Worm (Caenorhabditis elegans): ENCODE measurements around the gene srw-63.
A peak's percentile ranks its signal among the peaks of the same experiment; 100 is the strongest.

The srw-63 gene

DNA sequence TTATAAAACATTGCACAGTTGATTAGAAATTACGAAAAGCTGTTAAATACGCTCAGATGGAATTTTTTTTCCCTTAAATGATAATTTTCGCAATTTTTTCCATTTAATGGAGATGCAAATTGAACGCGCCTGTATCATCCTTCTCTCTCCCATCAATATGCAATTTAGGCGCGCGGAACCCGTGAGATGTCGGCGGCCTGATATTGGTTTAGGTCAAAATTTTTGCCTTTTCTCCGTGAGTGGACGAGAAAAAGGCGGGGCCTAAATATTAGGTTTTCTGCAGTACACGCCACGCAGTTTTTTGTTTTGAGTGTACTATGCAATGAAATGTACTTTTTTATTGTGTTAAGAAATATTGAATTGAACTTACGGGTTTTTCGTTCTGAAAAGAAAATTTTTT, 25.9 kb downstream of the srw-63 start:
- TF ChIP-seq dao-5 (tag; optimal IDR thresholded peaks at IDR 0.05) (no peak), him-1 (tag; optimal IDR thresholded peaks at IDR 0.05) (no peak), W03F9.2 (tag; optimal IDR thresholded peaks at IDR 0.05) (no peak)

DNA sequence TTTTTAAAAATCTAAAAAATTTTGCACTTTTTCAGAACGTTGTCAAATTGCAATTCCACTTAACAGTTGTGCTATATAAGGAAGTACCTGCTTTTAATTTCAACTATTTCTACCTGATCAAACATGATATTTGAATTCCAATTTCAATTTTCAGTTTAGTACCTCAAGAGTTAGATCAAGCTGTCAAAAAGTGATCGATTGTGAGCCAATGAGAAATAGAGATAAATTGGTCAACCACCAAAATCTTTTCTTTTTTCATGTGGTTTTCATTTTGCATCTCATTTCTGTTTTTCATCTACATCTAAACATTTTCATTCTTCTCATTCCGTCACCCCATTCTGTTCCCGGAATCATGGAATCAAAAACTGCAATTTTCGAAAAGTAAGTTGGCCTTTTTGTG, 27.0 kb downstream of the srw-63 start, which contains the start of gene egl-23:
TSS of gene egl-23 (plus strand) at position 301 of the 400 bp plus-strand sequence.
- TF ChIP-seq dao-5 (tag; optimal IDR thresholded peaks at IDR 0.05), result no peak
- TF ChIP-seq him-1 (tag; optimal IDR thresholded peaks at IDR 0.05), result no peak
- no peak for TF ChIP-seq W03F9.2 (tag; optimal IDR thresholded peaks at IDR 0.05)

ce11 chrIV:13985705-13986104, 30.0 kb downstream of the srw-63 start, which contains the start of gene tor-1:
TSS of gene tor-1 (minus strand) at chrIV:13985805.
- TF ChIP-seq dao-5 (tag; optimal IDR thresholded peaks at IDR 0.05), result no peak
- TF ChIP-seq him-1 (tag; optimal IDR thresholded peaks at IDR 0.05), result no peak
- no peak for TF ChIP-seq W03F9.2 (tag; optimal IDR thresholded peaks at IDR 0.05)

DNA sequence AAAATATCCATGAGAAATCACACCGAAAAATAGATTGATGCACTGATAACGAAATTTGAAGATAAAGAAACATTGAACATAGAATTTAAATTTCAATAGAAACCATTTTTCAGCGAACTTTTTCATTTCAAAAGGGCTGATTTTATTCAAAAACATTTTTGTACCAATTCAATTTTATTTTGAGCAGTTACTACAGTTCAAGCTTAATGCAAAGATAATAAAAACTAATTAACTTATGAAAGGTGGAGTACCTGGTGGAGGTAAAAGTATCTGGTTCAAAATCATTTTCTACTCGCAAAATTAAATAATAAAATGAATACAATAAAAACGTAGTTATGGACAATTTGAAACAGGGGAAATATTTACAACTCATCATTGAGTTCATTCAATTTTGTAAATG, 31.7 kb downstream of the srw-63 start, which contains the start of gene tor-2:
TSS of gene tor-2 (minus strand) at position 101 of the 400 bp plus-strand sequence.
- no peak for TF ChIP-seq W03F9.2 (tag; optimal IDR thresholded peaks at IDR 0.05)
- TF ChIP-seq dao-5 (tag; optimal IDR thresholded peaks at IDR 0.05), result no peak
- TF ChIP-seq him-1 (tag; optimal IDR thresholded peaks at IDR 0.05), result no peak

DNA sequence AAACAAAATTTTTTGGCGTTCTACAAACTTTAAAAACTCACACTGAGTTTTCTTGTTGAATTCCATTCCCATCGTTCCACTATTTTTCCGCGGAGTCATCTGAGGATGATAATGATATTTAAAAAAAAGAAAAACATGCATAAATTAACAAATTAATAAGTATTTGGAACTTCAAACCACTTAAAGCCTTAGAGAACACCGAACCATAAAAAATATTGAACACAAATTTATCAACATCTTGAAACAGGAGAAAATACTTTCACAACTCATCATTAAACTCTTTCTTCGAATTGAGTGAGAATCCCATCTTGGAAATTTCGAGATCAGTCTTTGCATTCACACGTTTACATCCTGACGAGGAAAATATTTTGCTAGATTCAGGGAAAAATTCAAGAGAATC, 33.3 kb downstream of the srw-63 start, which contains the start of gene gei-18:
TSS of gene gei-18 (minus strand) at position 101 of the 400 bp plus-strand sequence.
- TF ChIP-seq W03F9.2 (tag; optimal IDR thresholded peaks at IDR 0.05), result no peak
- TF ChIP-seq dao-5 (tag; optimal IDR thresholded peaks at IDR 0.05), result no peak
- no peak for TF ChIP-seq him-1 (tag; optimal IDR thresholded peaks at IDR 0.05)

- TF ChIP-seq W03F9.2 (tag; optimal IDR thresholded peaks at IDR 0.05) (peak; percentile 67), dao-5 (tag; optimal IDR thresholded peaks at IDR 0.05) (no peak)
These were observed 35.8 kb downstream of the srw-63 start, which contains the start of gene dnbp-1 for ce11 chrIV:13979797-13980459. TSS of gene dnbp-1 (minus strand) at chrIV:13979847.

All from whole organism, L4/young adult.